Fruit fly (Drosophila melanogaster) whole organism, embryonic: ENCODE data around the gene ebd2.

Experiments used
- ATbp ChIP-seq: fragments of 200-800 bp; sonication (Bioruptor generic); optimal IDR thresholded peaks from 2 replicates; lab custom pipeline; 2017; ENCODE audit warnings: missing biosample characterization, mild to moderate bottlenecking, missing genetic modification characterization, missing genetic modification reagents
- Asciz ChIP-seq: fragments of 200-800 bp; sonication (Bioruptor generic); optimal IDR thresholded peaks from 2 replicates; lab custom pipeline; 2017; ENCODE audit warnings: missing biosample characterization, mild to moderate bottlenecking, missing genetic modification characterization, missing genetic modification reagents
- Atf-2 ChIP-seq: fragments of 200-800 bp; sonication (Bioruptor generic); optimal IDR thresholded peaks from 2 replicates; lab custom pipeline; 2016; ENCODE audit warnings: missing biosample characterization, missing genetic modification characterization
- Blimp-1 ChIP-seq: fragments of 200-800 bp; sonication (Bioruptor generic); optimal IDR thresholded peaks from 3 replicates; lab custom pipeline; 2018; ENCODE audit warnings: missing biosample characterization, missing genetic modification characterization, mild to moderate bottlenecking, moderate library complexity, missing genetic modification reagents
- CG10462 ChIP-seq: fragments of 200-800 bp; sonication (Bioruptor generic); optimal IDR thresholded peaks from 2 replicates; lab custom pipeline; 2016; ENCODE audit warnings: missing biosample characterization, missing genetic modification characterization
- CG11093 ChIP-seq: fragments of 200-800 bp; sonication (Bioruptor generic); IDR thresholded peaks from 3 replicates; pipeline ENCODE4 v1.3.6; 2022; ENCODE audit warnings: missing biosample characterization, missing genetic modification characterization
- CG11247 ChIP-seq: fragments of 200-800 bp; sonication (Bioruptor generic); IDR thresholded peaks from 2 replicates; pipeline ENCODE4 v1.3.6; 2022; ENCODE audit warnings: missing biosample characterization, missing genetic modification characterization
- CG14441 ChIP-seq: fragments of 200-800 bp; sonication (Bioruptor generic); IDR thresholded peaks from 2 replicates; pipeline ENCODE4 v1.3.6; 2022; ENCODE audit warnings: missing biosample characterization, missing genetic modification characterization
- CG16813 ChIP-seq: fragments of 200-800 bp; sonication (Bioruptor generic); IDR thresholded peaks from 3 replicates; pipeline ENCODE4 v1.3.6; 2022; ENCODE audit warnings: missing biosample characterization, missing genetic modification characterization; ENCODE audit not compliant: partially characterized antibody
- CG18011 ChIP-seq: fragments of 200-800 bp; sonication (Bioruptor generic); optimal IDR thresholded peaks from 2 replicates; lab custom pipeline; 2017; ENCODE audit warnings: missing biosample characterization, missing genetic modification characterization, mild to moderate bottlenecking, moderate library complexity, missing genotype
- CG18599 ChIP-seq: fragments of 200-800 bp; sonication (Bioruptor generic); optimal IDR thresholded peaks from 3 replicates; lab custom pipeline; 2017; ENCODE audit warnings: missing biosample characterization, missing genetic modification characterization, mild to moderate bottlenecking, moderate library complexity, missing genetic modification reagents
- CG18619 ChIP-seq: fragments of 200-800 bp; sonication (Bioruptor generic); optimal IDR thresholded peaks from 3 replicates; lab custom pipeline; 2017; ENCODE audit warnings: missing biosample characterization, mild to moderate bottlenecking, missing genetic modification characterization
- CG2202 ChIP-seq: fragments of 200-800 bp; sonication (Bioruptor generic); optimal IDR thresholded peaks from 2 replicates; lab custom pipeline; 2018; ENCODE audit warnings: missing biosample characterization, mild to moderate bottlenecking, missing genetic modification characterization
- CG6689 ChIP-seq: fragments of 200-800 bp; sonication (Bioruptor generic); IDR thresholded peaks from 2 replicates; pipeline ENCODE4 v1.3.6; 2022; ENCODE audit warnings: missing biosample characterization, missing genetic modification characterization
- CG8281 ChIP-seq: fragments of 200-800 bp; sonication (Bioruptor generic); optimal IDR thresholded peaks from 2 replicates; lab custom pipeline; 2018; ENCODE audit warnings: missing biosample characterization, mild to moderate bottlenecking, missing genetic modification characterization, moderate library complexity
- CG9932 ChIP-seq: fragments of 200-800 bp; sonication (Bioruptor generic); IDR thresholded peaks from 2 replicates; pipeline ENCODE4 v1.3.6; 2022; ENCODE audit warnings: missing biosample characterization, missing genetic modification characterization
- Drgx ChIP-seq: fragments of 200-800 bp; sonication (Bioruptor generic); IDR thresholded peaks from 2 replicates; pipeline ENCODE4 v1.3.6; 2022; ENCODE audit warnings: missing biosample characterization, missing genetic modification characterization
- Ets97D ChIP-seq: fragments of 200-800 bp; sonication (Bioruptor generic); optimal IDR thresholded peaks from 3 replicates; lab custom pipeline; 2016; ENCODE audit warnings: missing biosample characterization, missing genetic modification characterization
- Fer3 ChIP-seq: fragments of 200-800 bp; sonication (Bioruptor generic); optimal IDR thresholded peaks from 2 replicates; lab custom pipeline; 2018; ENCODE audit warnings: missing biosample characterization, mild to moderate bottlenecking, missing genetic modification characterization, moderate library complexity
- Gsc ChIP-seq: fragments of 200-800 bp; sonication (Bioruptor generic); IDR thresholded peaks from 2 replicates; pipeline ENCODE4 v1.3.6; 2022; ENCODE audit warnings: missing biosample characterization, missing genetic modification characterization
- HLH54F ChIP-seq: fragments of 200-800 bp; sonication (Bioruptor generic); optimal IDR thresholded peaks from 3 replicates; lab custom pipeline; 2016; ENCODE audit warnings: missing biosample characterization, missing genetic modification characterization
- HmgZ ChIP-seq: fragments of 200-800 bp; sonication (Bioruptor generic); optimal IDR thresholded peaks from 2 replicates; lab custom pipeline; 2018; ENCODE audit warnings: missing biosample characterization, mild to moderate bottlenecking, missing genetic modification characterization
- Hsf ChIP-seq: fragments of 200-800 bp; sonication (Bioruptor generic); optimal IDR thresholded peaks from 3 replicates; lab custom pipeline; 2016; ENCODE audit warnings: missing biosample characterization, missing genetic modification characterization
- Jarid2 ChIP-seq: fragments of 200-800 bp; sonication (Bioruptor generic); optimal IDR thresholded peaks from 3 replicates; lab custom pipeline; 2017; ENCODE audit warnings: mild to moderate bottlenecking, missing biosample characterization, missing genetic modification reagents, missing genetic modification characterization
- Nf-YB ChIP-seq: fragments of 200-800 bp; sonication (Bioruptor generic); optimal IDR thresholded peaks from 3 replicates; lab custom pipeline; 2019; ENCODE audit warnings: missing biosample characterization, mild to moderate bottlenecking, missing genetic modification characterization, moderate library complexity
- Sox102F ChIP-seq: fragments of 200-800 bp; sonication (Bioruptor generic); optimal IDR thresholded peaks from 2 replicates; lab custom pipeline; 2018; ENCODE audit warnings: missing biosample characterization, mild to moderate bottlenecking, missing genetic modification characterization, moderate library complexity
- Spps ChIP-seq: fragments of 200-800 bp; sonication (Bioruptor generic); optimal IDR thresholded peaks from 2 replicates; lab custom pipeline; 2018; ENCODE audit warnings: missing biosample characterization, mild to moderate bottlenecking, missing genetic modification characterization
- YL-1 ChIP-seq: fragments of 200-800 bp; sonication (Bioruptor generic); optimal IDR thresholded peaks from 3 replicates; lab custom pipeline; 2017; ENCODE audit warnings: missing biosample characterization, mild to moderate bottlenecking, missing genetic modification characterization
- ara ChIP-seq: fragments of 200-800 bp; sonication (Bioruptor generic); IDR thresholded peaks from 2 replicates; pipeline ENCODE4 v1.3.6; 2022; ENCODE audit warnings: missing biosample characterization, missing genetic modification characterization
- ash1 ChIP-seq: fragments of 200-800 bp; sonication (Bioruptor generic); optimal IDR thresholded peaks from 2 replicates; lab custom pipeline; 2018; ENCODE audit warnings: missing biosample characterization, mild to moderate bottlenecking, missing genetic modification characterization
- az2 ChIP-seq: fragments of 200-800 bp; sonication (Bioruptor generic); optimal IDR thresholded peaks from 3 replicates; lab custom pipeline; 2016; ENCODE audit warnings: missing biosample characterization, missing genetic modification characterization
- bbx ChIP-seq: fragments of 200-800 bp; sonication (Bioruptor generic); IDR thresholded peaks from 2 replicates; pipeline ENCODE4 v1.3.6; 2022; ENCODE audit warnings: missing biosample characterization, missing genetic modification characterization; ENCODE audit not compliant: partially characterized antibody
- cad ChIP-seq: fragments of >200 bp; optimal IDR thresholded peaks from 2 replicates; lab custom pipeline; 2017; ENCODE audit warnings: missing biosample characterization, missing genetic modification characterization
- cg ChIP-seq: fragments of 200-800 bp; sonication (Bioruptor generic); optimal IDR thresholded peaks from 3 replicates; lab custom pipeline; 2019; ENCODE audit warnings: missing biosample characterization, mild to moderate bottlenecking, missing genetic modification characterization, moderate library complexity
- da ChIP-seq: fragments of 200-800 bp; sonication (Bioruptor generic); optimal IDR thresholded peaks from 2 replicates; lab custom pipeline; 2016; ENCODE audit warnings: missing biosample characterization, missing genetic modification characterization
- danr ChIP-seq: fragments of 200-800 bp; sonication (Bioruptor generic); IDR thresholded peaks from 2 replicates; pipeline ENCODE4 v1.3.6; 2022; ENCODE audit warnings: missing biosample characterization, missing genetic modification characterization
- disco-r ChIP-seq: fragments of 200-800 bp; sonication (Bioruptor generic); optimal IDR thresholded peaks from 2 replicates; lab custom pipeline; 2016; ENCODE audit warnings: missing biosample characterization, missing genetic modification characterization
- gsb-n ChIP-seq: fragments of 200-800 bp; sonication (Bioruptor generic); optimal IDR thresholded peaks from 3 replicates; lab custom pipeline; 2018; ENCODE audit warnings: missing biosample characterization, mild to moderate bottlenecking, missing genetic modification characterization
- gt ChIP-seq: fragments of 200-800 bp; sonication (Bioruptor generic); IDR thresholded peaks from 2 replicates; pipeline ENCODE4 v1.3.6; 2022; ENCODE audit warnings: missing biosample characterization, missing genetic modification characterization
- jing ChIP-seq: fragments of 200-800 bp; sonication (Bioruptor generic); optimal IDR thresholded peaks from 2 replicates; lab custom pipeline; 2018; ENCODE audit warnings: missing biosample characterization, mild to moderate bottlenecking, missing genetic modification characterization
- kni ChIP-seq: fragments of 200-800 bp; sonication (Bioruptor generic); optimal IDR thresholded peaks from 3 replicates; lab custom pipeline; 2017; ENCODE audit warnings: mild to moderate bottlenecking, missing biosample characterization, missing genetic modification reagents, missing genetic modification characterization
- luna ChIP-seq: fragments of 200-800 bp; sonication (Bioruptor generic); optimal IDR thresholded peaks from 2 replicates; lab custom pipeline; 2016; ENCODE audit warnings: missing biosample characterization, missing genetic modification characterization
- nmo ChIP-seq: fragments of 200-800 bp; sonication (Bioruptor generic); optimal IDR thresholded peaks from 2 replicates; lab custom pipeline; 2018; ENCODE audit warnings: missing biosample characterization, mild to moderate bottlenecking, missing genetic modification characterization, moderate library complexity
- pho ChIP-seq: fragments of 200-800 bp; sonication (Bioruptor generic); optimal IDR thresholded peaks from 2 replicates; lab custom pipeline; 2016; ENCODE audit warnings: missing biosample characterization, missing genetic modification characterization
- sc ChIP-seq, 3 experiments: fragments of >200 bp in 2 of 3; fragments of 200-800 bp in 1 of 3; sonication (Bioruptor generic) in 1 of 3; optimal IDR thresholded peaks; 2 replicates in 2 of 3; 3 replicates in 1 of 3; lab custom pipeline; 2017; ENCODE audit warnings: mild to moderate bottlenecking in 1 of 3, missing biosample characterization in 1 of 3, missing genetic modification characterization in 1 of 3, missing genetic modification reagents in 1 of 3
- sisA ChIP-seq: fragments of 200-800 bp; sonication (Bioruptor generic); IDR thresholded peaks from 2 replicates; pipeline ENCODE4 v1.3.6; 2022; ENCODE audit warnings: missing biosample characterization, missing genetic modification characterization
- slou ChIP-seq: fragments of 200-800 bp; sonication (Bioruptor generic); optimal IDR thresholded peaks from 3 replicates; lab custom pipeline; 2016; ENCODE audit warnings: missing biosample characterization, missing genetic modification characterization
- tup ChIP-seq: fragments of 200-800 bp; sonication (Bioruptor generic); optimal IDR thresholded peaks from 2 replicates; lab custom pipeline; 2016; ENCODE audit warnings: missing biosample characterization, mild to moderate bottlenecking, missing genetic modification characterization, moderate library complexity
- wor ChIP-seq: fragments of 200-800 bp; sonication (Bioruptor generic); IDR thresholded peaks from 2 replicates; pipeline ENCODE4 v1.3.6; 2022; ENCODE audit warnings: missing biosample characterization, missing genetic modification characterization
- zen ChIP-seq: fragments of 200-800 bp; sonication (Bioruptor generic); optimal IDR thresholded peaks from 3 replicates; lab custom pipeline; 2018; ENCODE audit warnings: missing biosample characterization, mild to moderate bottlenecking, missing genetic modification characterization, moderate library complexity

ebd2 gene

dm6 chr3L:21382158-21382610 is 33.1 kb upstream of the ebd2 start, which contains the start of gene rgn (continued):
- TF ChIP-seq CG18619 (GFP tag; lab: Kevin White, UChicago), result peak; percentile 85
- no peak for TF ChIP-seq gsb-n
- peak; percentile 75 for TF ChIP-seq CG6689 (GFP tag; lab: Robert Waterston, UW)
- peak; percentile 52 for TF ChIP-seq luna (GFP tag; lab: Kevin White, UChicago)
- peak; percentile 46; the same call in 1 of the 3 replicates for TF ChIP-seq CG11093 (GFP tag; lab: Robert Waterston, UW)
- peak; percentile 41 for TF ChIP-seq CG10462 (GFP tag; lab: Kevin White, UChicago)
- no peak for TF ChIP-seq kni (GFP tag; lab: Kevin White, UChicago)
- peak; percentile 56 for TF ChIP-seq Nf-YB (GFP tag; lab: Kevin White, UChicago)
- TF ChIP-seq HLH54F (GFP tag; lab: Kevin White, UChicago), result peak; percentile 56
- no peak for TF ChIP-seq sc (optimal IDR thresholded peaks at IDR 0.05; lab: Kevin White, UChicago)
- TF ChIP-seq sc (GFP tag; optimal IDR thresholded peaks at IDR 0.05; lab: Kevin White, UChicago), result no peak
- TF ChIP-seq Sox102F (GFP tag; lab: Kevin White, UChicago), result peak; percentile 72
- TF ChIP-seq disco-r (GFP tag; lab: Kevin White, UChicago), result no peak
- peak; percentile 72 for TF ChIP-seq CG11247 (GFP tag; lab: Robert Waterston, UW)
- TF ChIP-seq wor (GFP tag; lab: Robert Waterston, UW), result no peak
- no peak for TF ChIP-seq YL-1
- peak; percentile 89 for TF ChIP-seq CG18599
- no peak for TF ChIP-seq bbx (GFP tag; lab: Robert Waterston, UW)
- TF ChIP-seq sisA (GFP tag; lab: Robert Waterston, UW), result peak; percentile 29; the same call in 1 of the 2 replicates
- peak; percentile 59 for TF ChIP-seq az2 (GFP tag; lab: Kevin White, UChicago)
- peak; percentile 52 for TF ChIP-seq Asciz (GFP tag; lab: Kevin White, UChicago)
- peak; percentile 71 for TF ChIP-seq pho (GFP tag; lab: Kevin White, UChicago)
- TF ChIP-seq Spps (tag; lab: Kevin White, UChicago), result no peak
- peak; percentile 42 for TF ChIP-seq jing (GFP tag; lab: Kevin White, UChicago)
- TF ChIP-seq Gsc, result no peak
- TF ChIP-seq CG18011 (GFP tag; lab: Kevin White, UChicago), result peak; percentile 62
- TF ChIP-seq Drgx (GFP tag; lab: Robert Waterston, UW), result peak; percentile 86
- TF ChIP-seq slou (GFP tag; lab: Kevin White, UChicago), result no peak
- peak; percentile 50 for TF ChIP-seq CG8281 (tag; lab: Kevin White, UChicago)
- TF ChIP-seq cg (GFP tag; lab: Kevin White, UChicago), result no peak
- TF ChIP-seq Blimp-1, result peak; percentile 43
- no peak for TF ChIP-seq da (GFP tag; lab: Kevin White, UChicago)
- no peak for TF ChIP-seq CG2202 (tag; lab: Kevin White, UChicago)
- peak; percentile 62 for TF ChIP-seq Hsf
- peak; percentile 83 for TF ChIP-seq CG14441 (GFP tag; lab: Robert Waterston, UW)
- peak; percentile 73 for TF ChIP-seq nmo (GFP tag; lab: Kevin White, UChicago)
- TF ChIP-seq CG16813 (GFP tag; lab: Robert Waterston, UW), result no peak
- peak; percentile 77 for TF ChIP-seq CG9932 (GFP tag; lab: Robert Waterston, UW)
- TF ChIP-seq Ets97D (GFP tag; lab: Kevin White, UChicago), result no peak
- no peak for TF ChIP-seq tup (GFP tag; lab: Kevin White, UChicago)
- peak; percentile 89 for TF ChIP-seq Jarid2 (GFP tag; lab: Kevin White, UChicago)
- peak; percentile 44; the same call in 1 of the 2 replicates for TF ChIP-seq danr (GFP tag; lab: Robert Waterston, UW)
- TF ChIP-seq zen (tag; lab: Kevin White, UChicago), result no peak
- peak; percentile 46 for TF ChIP-seq ATbp
- no peak for TF ChIP-seq ash1
- no peak for TF ChIP-seq cad (GFP tag; lab: Kevin White, UChicago)
- no peak for TF ChIP-seq gt (GFP tag; lab: Robert Waterston, UW)
- peak; percentile 59 for TF ChIP-seq HmgZ (tag; lab: Kevin White, UChicago)
- no peak for TF ChIP-seq ara (GFP tag; lab: Robert Waterston, UW)
- TF ChIP-seq Atf-2 (GFP tag; lab: Kevin White, UChicago), result peak; percentile 12
- TF ChIP-seq Fer3 (tag; lab: Kevin White, UChicago), result peak; percentile 74
